Worm (Caenorhabditis elegans): ENCODE measurements around the gene lpr-5.

ce11 chrX:11047183-11047582, 14.7 kb upstream of the lpr-5 start, which contains the start of gene clc-1:
- TF ChIP-seq ceh-43 (GFP tag; optimal IDR thresholded peaks at IDR 0.05) (no peak), lin-32 (GFP tag; optimal IDR thresholded peaks at IDR 0.05) (no peak), ham-2 (GFP tag; optimal IDR thresholded peaks at IDR 0.05) (no peak), elt-1 (tag; optimal IDR thresholded peaks at IDR 0.05; ENCODE audit: borderline replicate concordance, insufficient read depth) (no peak), sem-2 (GFP tag; optimal IDR thresholded peaks at IDR 0.05) (no peak), snpc-4 (tag; optimal IDR thresholded peaks at IDR 0.05) (no peak), nhr-237 (tag; optimal IDR thresholded peaks at IDR 0.05) (no peak), nhr-12 (tag; optimal IDR thresholded peaks at IDR 0.05) (no peak), sptf-1 (tag; optimal IDR thresholded peaks at IDR 0.05) (no peak), ces-1 (GFP tag; optimal IDR thresholded peaks at IDR 0.05) (no peak), unc-39 (tag; optimal IDR thresholded peaks at IDR 0.05) (no peak), pha-4 (tag; optimal IDR thresholded peaks at IDR 0.05) (no peak)
